Worm (Caenorhabditis elegans): ENCODE data around the gene acl-2.
A peak's percentile ranks its signal among the peaks of the same experiment; 100 is the strongest.

- no peak for TF ChIP-seq hmg-1.1 (GFP tag; IDR thresholded peaks at IDR 0.05)
- TF ChIP-seq egl-43 (GFP tag; IDR thresholded peaks at IDR 0.05), result no peak
- peak in 1 of 2 experiments; percentile 36 for TF ChIP-seq hif-1 (tag; optimal IDR thresholded peaks at IDR 0.05)
- TF ChIP-seq zip-11 (GFP tag; IDR thresholded peaks at IDR 0.05), result no peak
- no peak for TF ChIP-seq aly-2 (tag; optimal IDR thresholded peaks at IDR 0.05)
- TF ChIP-seq arid-1 (GFP tag; conservative IDR thresholded peaks at IDR 0.05), result no peak
- TF ChIP-seq mep-1 (tag; optimal IDR thresholded peaks at IDR 0.05), result no peak
- no peak for TF ChIP-seq nhr-237 (tag; optimal IDR thresholded peaks at IDR 0.05)
- TF ChIP-seq ceh-82 (tag; optimal IDR thresholded peaks at IDR 0.05), result no peak
- TF ChIP-seq zfp-2 (tag; optimal IDR thresholded peaks at IDR 0.05), result no peak
- TF ChIP-seq madf-5 (GFP tag; IDR thresholded peaks at IDR 0.05), result no peak
- peak; percentile 58 for TF ChIP-seq rbr-2 (tag; optimal IDR thresholded peaks at IDR 0.05)
- TF ChIP-seq T26A8.4 (GFP tag; IDR thresholded peaks at IDR 0.05), result no peak
- TF ChIP-seq zip-2 (tag; optimal IDR thresholded peaks at IDR 0.05), result no peak
These were observed 11.0 kb downstream of the acl-2 start for ce11 chrV:10019934-10020333.

Measured in whole organism, L4 larva.